Worm (Caenorhabditis elegans) whole organism, L4/young adult: ENCODE data around the gene cat-1.

ENCODE experiments used
- W03F9.2 ChIP-seq: fragments of 150-350 bp; optimal IDR thresholded peaks from 2 replicates; lab custom pipeline; 2014; ENCODE audit warnings: missing biosample characterization, missing genetic modification characterization
- him-1 ChIP-seq: sonication (generic microtip); optimal IDR thresholded peaks from 2 replicates; lab custom pipeline; 2016; ENCODE audit warnings: missing genotype, missing genetic modification reagents, missing genetic modification characterization, missing compliant biosample characterization

ce11 chrX:5743209-5743608, 32.7 kb upstream of the cat-1 start, which contains the start of gene gnrr-4:
- no peak for TF ChIP-seq W03F9.2 (tag; lab: Kevin White, UChicago)
- no peak for TF ChIP-seq him-1 (tag; lab: Kevin White, UChicago)
